Worm (Caenorhabditis elegans) whole organism, L1 larva: ENCODE measurements around the gene psmd-9.

ENCODE experiments used
- ama-1 ChIP-seq: fragments of 150-350 bp; optimal IDR thresholded peaks from 2 replicates; lab custom pipeline; 2014
- lin-13 ChIP-seq: fragments of 150-350 bp; optimal IDR thresholded peaks from 2 replicates; lab custom pipeline; 2014; ENCODE audit warnings: missing biosample characterization, missing genetic modification reagents, missing genetic modification characterization
- nhr-237 ChIP-seq: fragments of 150-350 bp; optimal IDR thresholded peaks from 2 replicates; lab custom pipeline; 2014; ENCODE audit warnings: missing biosample characterization, missing genetic modification characterization
- pqm-1 ChIP-seq: sonication (generic microtip); optimal IDR thresholded peaks from 3 replicates; lab custom pipeline; 2017; ENCODE audit warnings: missing biosample characterization, missing genetic modification characterization
- snpc-4 ChIP-seq: fragments of 150-350 bp; optimal IDR thresholded peaks from 2 replicates; lab custom pipeline; 2014; ENCODE audit warnings: missing biosample characterization, missing genetic modification characterization
- sptf-1 ChIP-seq: fragments of 150-350 bp; optimal IDR thresholded peaks from 2 replicates; lab custom pipeline; 2014; ENCODE audit warnings: missing biosample characterization, missing genetic modification characterization
- tlp-1 ChIP-seq: fragments of 150-350 bp; optimal IDR thresholded peaks from 2 replicates; lab custom pipeline; 2014; ENCODE audit warnings: missing biosample characterization, missing genetic modification characterization
- unc-86 ChIP-seq: sonication (generic microtip); optimal IDR thresholded peaks from 2 replicates; lab custom pipeline; 2016; ENCODE audit warnings: missing genetic modification characterization, missing compliant biosample characterization
- ztf-11 ChIP-seq, 2 experiments: sonication (generic microtip); optimal IDR thresholded peaks; 2 replicates each; lab custom pipeline; 2016 to 2017; ENCODE audit warnings: missing genetic modification characterization in 2 of 2, missing biosample characterization in 1 of 2, missing compliant biosample characterization in 1 of 2

DNA sequence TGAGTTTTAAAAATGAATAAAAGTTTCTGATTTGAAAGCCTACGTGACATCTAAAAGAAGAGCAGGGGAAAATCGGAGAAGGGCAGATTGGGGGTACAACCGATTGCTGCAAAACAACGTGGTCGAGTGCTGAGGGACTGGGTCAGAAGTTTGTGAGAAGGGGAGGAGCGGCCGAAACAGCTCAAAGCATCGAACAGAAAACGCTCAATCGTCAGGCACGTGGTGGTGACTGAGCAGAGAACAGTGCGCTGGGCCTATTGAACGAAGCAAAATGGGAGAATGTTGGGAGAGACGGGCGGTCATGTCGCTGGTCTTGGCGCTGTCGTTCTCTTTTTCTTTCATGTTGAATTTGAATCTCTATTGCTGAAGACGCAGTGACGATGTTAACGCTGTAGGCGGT, 10.7 kb upstream of the psmd-9 start:
- no peak for TF ChIP-seq ztf-11 (tag; optimal IDR thresholded peaks at IDR 0.05; lab: Kevin White, UChicago)
- peak; percentile 31 for TF ChIP-seq lin-13 (GFP tag; lab: Kevin White, UChicago)
- no peak for TF ChIP-seq unc-86
- no peak for TF ChIP-seq pqm-1
- no peak for TF ChIP-seq sptf-1 (tag; lab: Kevin White, UChicago)
- TF ChIP-seq nhr-237 (tag; lab: Kevin White, UChicago) = no peak
- TF ChIP-seq snpc-4 = peak; percentile 7
- peak; percentile 49 for TF ChIP-seq ama-1
- no peak for TF ChIP-seq tlp-1 (tag; lab: Kevin White, UChicago)
